Fruit fly (Drosophila melanogaster) whole organism, embryonic: ENCODE data around the gene mts.
A peak's percentile ranks its signal among the peaks of the same experiment; 100 is the strongest.

Experiments used
- Atf-2 ChIP-seq: fragments of 200-800 bp; sonication (Bioruptor generic); optimal IDR thresholded peaks from 2 replicates; lab custom pipeline; 2016; ENCODE audit warnings: missing biosample characterization, missing genetic modification characterization
- Awh ChIP-seq: fragments of 200-800 bp; sonication (Bioruptor generic); IDR thresholded peaks from 2 replicates; pipeline ENCODE4, ENCODE4 v1.3.6; 2022; ENCODE audit warnings: missing biosample characterization, missing genetic modification characterization
- CG10431 ChIP-seq: fragments of 200-800 bp; sonication (Bioruptor generic); optimal IDR thresholded peaks from 3 replicates; lab custom pipeline; 2018; ENCODE audit warnings: missing biosample characterization, mild to moderate bottlenecking, missing genetic modification characterization
- CG10565 ChIP-seq: fragments of 200-800 bp; sonication (Bioruptor generic); optimal IDR thresholded peaks from 3 replicates; lab custom pipeline; 2016; ENCODE audit warnings: missing biosample characterization, mild to moderate bottlenecking, missing genetic modification characterization
- CG12155 ChIP-seq: fragments of 200-800 bp; sonication (Bioruptor generic); optimal IDR thresholded peaks from 3 replicates; lab custom pipeline; 2016; ENCODE audit warnings: missing biosample characterization, missing genetic modification characterization
- CG12299 ChIP-seq: fragments of 200-800 bp; sonication (Bioruptor generic); optimal IDR thresholded peaks from 2 replicates; lab custom pipeline; 2018; ENCODE audit warnings: missing biosample characterization, mild to moderate bottlenecking, missing genetic modification characterization
- CG12391 ChIP-seq: fragments of 200-800 bp; sonication (Bioruptor generic); optimal IDR thresholded peaks from 3 replicates; lab custom pipeline; 2018; ENCODE audit warnings: missing biosample characterization, mild to moderate bottlenecking, missing genetic modification characterization, moderate library complexity
- CG12942 ChIP-seq: fragments of 200-800 bp; sonication (Bioruptor generic); optimal IDR thresholded peaks from 3 replicates; lab custom pipeline; 2016; ENCODE audit warnings: missing biosample characterization, missing genetic modification characterization
- CG15073 ChIP-seq: fragments of 200-800 bp; sonication (Bioruptor generic); optimal IDR thresholded peaks from 2 replicates; lab custom pipeline; 2016; ENCODE audit warnings: missing biosample characterization, missing genetic modification characterization
- CG17328 ChIP-seq: fragments of 200-800 bp; sonication (Bioruptor generic); IDR thresholded peaks from 2 replicates; pipeline ENCODE4 v1.3.6; 2022; ENCODE audit warnings: missing biosample characterization, missing genetic modification characterization
- CG1832 ChIP-seq: fragments of 200-800 bp; sonication (Bioruptor generic); optimal IDR thresholded peaks from 2 replicates; lab custom pipeline; 2017; ENCODE audit warnings: missing biosample characterization, mild to moderate bottlenecking, missing genetic modification characterization, inconsistent platforms
- CG18599 ChIP-seq: fragments of 200-800 bp; sonication (Bioruptor generic); optimal IDR thresholded peaks from 3 replicates; lab custom pipeline; 2017; ENCODE audit warnings: missing biosample characterization, missing genetic modification characterization, mild to moderate bottlenecking, moderate library complexity, missing genetic modification reagents
- CG32532 ChIP-seq: fragments of 200-800 bp; sonication (Bioruptor generic); IDR thresholded peaks from 2 replicates; pipeline ENCODE4 v1.3.6; 2022; ENCODE audit warnings: missing biosample characterization, missing genetic modification characterization
- CG3407 ChIP-seq: fragments of 200-800 bp; sonication (Bioruptor generic); optimal IDR thresholded peaks from 2 replicates; lab custom pipeline; 2018; ENCODE audit warnings: missing biosample characterization, mild to moderate bottlenecking, missing genetic modification characterization
- CG7372 ChIP-seq: fragments of 200-800 bp; sonication (Bioruptor generic); IDR thresholded peaks from 2 replicates; pipeline ENCODE4 v1.3.6; 2022; ENCODE audit warnings: missing biosample characterization, missing genetic modification characterization
- CG9437 ChIP-seq: fragments of 200-800 bp; sonication (Bioruptor generic); optimal IDR thresholded peaks from 2 replicates; lab custom pipeline; 2018; ENCODE audit warnings: missing biosample characterization, mild to moderate bottlenecking, missing genetic modification characterization
- CG9932 ChIP-seq: fragments of 200-800 bp; sonication (Bioruptor generic); IDR thresholded peaks from 2 replicates; pipeline ENCODE4 v1.3.6; 2022; ENCODE audit warnings: missing biosample characterization, missing genetic modification characterization
- Doc3 ChIP-seq: fragments of 200-800 bp; sonication (Bioruptor generic); IDR thresholded peaks from 3 replicates; pipeline ENCODE4 v1.3.6; 2022; ENCODE audit warnings: missing biosample characterization, missing genetic modification characterization; ENCODE audit not compliant: partially characterized antibody
- ERR ChIP-seq: fragments of 200-800 bp; sonication (Bioruptor generic); optimal IDR thresholded peaks from 2 replicates; lab custom pipeline; 2016; ENCODE audit warnings: missing biosample characterization, missing genetic modification characterization
- Fer1 ChIP-seq: fragments of 200-800 bp; sonication (Bioruptor generic); optimal IDR thresholded peaks from 2 replicates; lab custom pipeline; 2017; ENCODE audit warnings: missing biosample characterization, mild to moderate bottlenecking, missing genetic modification characterization
- Fer2 ChIP-seq: fragments of 200-800 bp; sonication (Bioruptor generic); optimal IDR thresholded peaks from 2 replicates; lab custom pipeline; 2018; ENCODE audit warnings: missing biosample characterization, mild to moderate bottlenecking, missing genetic modification characterization, moderate library complexity
- HLH54F ChIP-seq: fragments of 200-800 bp; sonication (Bioruptor generic); optimal IDR thresholded peaks from 3 replicates; lab custom pipeline; 2016; ENCODE audit warnings: missing biosample characterization, missing genetic modification characterization
- HLHmδ ChIP-seq: fragments of 200-800 bp; sonication (Bioruptor generic); optimal IDR thresholded peaks from 2 replicates; lab custom pipeline; 2018; ENCODE audit warnings: missing biosample characterization, mild to moderate bottlenecking, missing genetic modification characterization, moderate library complexity
- HmgZ ChIP-seq: fragments of 200-800 bp; sonication (Bioruptor generic); optimal IDR thresholded peaks from 2 replicates; lab custom pipeline; 2018; ENCODE audit warnings: missing biosample characterization, mild to moderate bottlenecking, missing genetic modification characterization
- Lhr ChIP-seq: fragments of 200-800 bp; sonication (Bioruptor generic); optimal IDR thresholded peaks from 3 replicates; lab custom pipeline; 2017; ENCODE audit warnings: mild to moderate bottlenecking, missing biosample characterization, missing genetic modification reagents, missing genetic modification characterization
- MBD-R2 ChIP-seq: fragments of 200-800 bp; sonication (Bioruptor generic); IDR thresholded peaks from 2 replicates; pipeline ENCODE4 v1.3.6; 2022; ENCODE audit warnings: missing biosample characterization, missing genetic modification characterization
- NK7.1 ChIP-seq: fragments of 200-800 bp; sonication (Bioruptor generic); optimal IDR thresholded peaks from 3 replicates; lab custom pipeline; 2016; ENCODE audit warnings: missing biosample characterization, missing genetic modification characterization
- Nf-YC ChIP-seq: fragments of 200-800 bp; optimal IDR thresholded peaks from 3 replicates; lab custom pipeline; 2019; ENCODE audit warnings: missing biosample characterization, mild to moderate bottlenecking, missing genetic modification characterization, moderate library complexity
- Pdp1 ChIP-seq, 2 experiments: fragments of 200-800 bp; sonication (Bioruptor generic); optimal IDR thresholded peaks; 3 replicates each; lab custom pipeline; 2016; ENCODE audit warnings: missing biosample characterization in 2 of 2, missing genetic modification characterization in 2 of 2, mild to moderate bottlenecking in 1 of 2, moderate library complexity in 1 of 2
- Ssrp ChIP-seq: fragments of 200-800 bp; sonication (Bioruptor generic); optimal IDR thresholded peaks from 2 replicates; lab custom pipeline; 2018; ENCODE audit warnings: missing biosample characterization, mild to moderate bottlenecking, missing genetic modification characterization, moderate library complexity
- Stat92E ChIP-seq, 3 experiments: fragments of >200 bp in 2 of 3; fragments of 200-800 bp in 1 of 3; sonication (Bioruptor generic) in 1 of 3; optimal IDR thresholded peaks; 2 replicates each; lab custom pipeline; 2017 to 2019; ENCODE audit warnings: missing biosample characterization in 3 of 3, missing genetic modification characterization in 3 of 3, mild to moderate bottlenecking in 1 of 3, moderate library complexity in 1 of 3
- ase ChIP-seq: fragments of 200-800 bp; sonication (Bioruptor generic); IDR thresholded peaks from 3 replicates; pipeline ENCODE4 v1.3.6; 2022; ENCODE audit warnings: missing biosample characterization, missing genetic modification characterization
- ash1 ChIP-seq: fragments of 200-800 bp; sonication (Bioruptor generic); optimal IDR thresholded peaks from 2 replicates; lab custom pipeline; 2018; ENCODE audit warnings: missing biosample characterization, mild to moderate bottlenecking, missing genetic modification characterization
- br ChIP-seq: fragments of >200 bp; optimal IDR thresholded peaks from 2 replicates; lab custom pipeline; 2017
- caup ChIP-seq: fragments of 200-800 bp; sonication (Bioruptor generic); optimal IDR thresholded peaks from 3 replicates; lab custom pipeline; 2017; ENCODE audit warnings: missing biosample characterization, mild to moderate bottlenecking, missing genetic modification characterization, moderate library complexity; ENCODE audit not compliant: severe bottlenecking
- disco-r ChIP-seq: fragments of 200-800 bp; sonication (Bioruptor generic); optimal IDR thresholded peaks from 2 replicates; lab custom pipeline; 2016; ENCODE audit warnings: missing biosample characterization, missing genetic modification characterization
- en ChIP-seq: fragments of 200-800 bp; sonication (Bioruptor generic); optimal IDR thresholded peaks from 2 replicates; lab custom pipeline; 2016; ENCODE audit warnings: missing biosample characterization, missing genetic modification characterization
- fd96Cb ChIP-seq: fragments of 200-800 bp; sonication (Bioruptor generic); optimal IDR thresholded peaks from 2 replicates; lab custom pipeline; 2018; ENCODE audit warnings: missing biosample characterization, mild to moderate bottlenecking, missing genetic modification characterization, moderate library complexity
- ftz-f1 ChIP-seq: fragments of 200-800 bp; sonication (Bioruptor generic); optimal IDR thresholded peaks from 2 replicates; lab custom pipeline; 2016; ENCODE audit warnings: missing biosample characterization, missing genetic modification characterization
- gce ChIP-seq: fragments of 200-800 bp; sonication (Bioruptor generic); IDR thresholded peaks from 3 replicates; pipeline ENCODE4 v1.3.6; 2022; ENCODE audit warnings: missing biosample characterization, missing genetic modification characterization
- hbn ChIP-seq: fragments of 200-800 bp; sonication (Bioruptor generic); IDR thresholded peaks from 2 replicates; pipeline ENCODE4 v1.3.6; 2022; ENCODE audit warnings: missing biosample characterization, missing genetic modification characterization; ENCODE audit not compliant: partially characterized antibody
- jumu ChIP-seq: fragments of 200-800 bp; sonication (Bioruptor generic); optimal IDR thresholded peaks from 3 replicates; lab custom pipeline; 2016; ENCODE audit warnings: missing biosample characterization, missing genetic modification characterization
- kah ChIP-seq: fragments of 200-800 bp; sonication (Bioruptor generic); optimal IDR thresholded peaks from 2 replicates; lab custom pipeline; 2018; ENCODE audit warnings: missing biosample characterization, mild to moderate bottlenecking, missing genetic modification characterization
- knrl ChIP-seq: fragments of 200-800 bp; sonication (Bioruptor generic); IDR thresholded peaks from 3 replicates; pipeline ENCODE4 v1.3.6; 2022; ENCODE audit warnings: missing biosample characterization, missing genetic modification characterization; ENCODE audit not compliant: partially characterized antibody
- luna ChIP-seq: fragments of 200-800 bp; sonication (Bioruptor generic); optimal IDR thresholded peaks from 2 replicates; lab custom pipeline; 2016; ENCODE audit warnings: missing biosample characterization, missing genetic modification characterization
- psq ChIP-seq: fragments of 200-800 bp; sonication (Bioruptor generic); optimal IDR thresholded peaks from 2 replicates; lab custom pipeline; 2017; ENCODE audit warnings: missing biosample characterization, missing genetic modification characterization
- pum ChIP-seq: fragments of 200-800 bp; sonication (Bioruptor generic); optimal IDR thresholded peaks from 2 replicates; lab custom pipeline; 2016; ENCODE audit warnings: missing biosample characterization, missing genetic modification characterization
- seq ChIP-seq: fragments of 200-800 bp; sonication (Bioruptor generic); IDR thresholded peaks from 2 replicates; pipeline ENCODE4 v1.3.6; 2022; ENCODE audit warnings: missing biosample characterization, missing genetic modification characterization
- sob ChIP-seq: fragments of 200-800 bp; sonication (Bioruptor generic); IDR thresholded peaks from 2 replicates; pipeline ENCODE4 v1.3.6; 2022; ENCODE audit warnings: missing biosample characterization, missing genetic modification characterization
- tup ChIP-seq: fragments of 200-800 bp; sonication (Bioruptor generic); optimal IDR thresholded peaks from 2 replicates; lab custom pipeline; 2016; ENCODE audit warnings: missing biosample characterization, mild to moderate bottlenecking, missing genetic modification characterization, moderate library complexity
- zf30C ChIP-seq: fragments of 200-800 bp; sonication (Bioruptor generic); optimal IDR thresholded peaks from 3 replicates; lab custom pipeline; 2018; ENCODE audit warnings: missing biosample characterization, mild to moderate bottlenecking, missing genetic modification characterization

mts gene

DNA sequence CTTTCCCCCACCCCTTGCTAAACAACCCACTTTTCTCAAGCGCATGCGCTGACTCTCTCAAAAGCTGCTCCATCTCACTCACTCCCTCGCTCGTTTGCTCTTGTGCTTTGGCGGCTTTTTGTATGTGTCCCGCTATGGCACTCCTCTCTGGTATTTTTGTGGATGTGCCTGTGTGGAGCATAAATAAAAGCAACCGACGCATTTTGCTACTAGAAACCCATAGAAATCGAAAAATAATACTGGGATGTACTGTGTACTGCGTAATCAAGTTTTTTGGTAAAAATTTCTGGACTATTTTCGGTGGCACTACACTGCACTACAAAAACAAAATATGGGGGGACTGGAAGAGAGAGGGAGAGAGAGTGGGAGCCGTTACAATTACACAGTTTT, 17.8 kb upstream of the mts start (continued):
- TF ChIP-seq CG10565 (no peak), ERR (GFP tag; lab: Kevin White, UChicago) (peak; percentile 8), CG12299 (tag; lab: Kevin White, UChicago) (no peak), Lhr (GFP tag; lab: Kevin White, UChicago) (no peak), kah (GFP tag; lab: Kevin White, UChicago) (no peak), Pdp1 (GFP tag; optimal IDR thresholded peaks at IDR 0.05; lab: Kevin White, UChicago) (peak in 1 of 2 experiments; percentile 92), ash1 (GFP tag; lab: Kevin White, UChicago) (peak; percentile 28), Doc3 (GFP tag; lab: Robert Waterston, UW) (no peak), gce (GFP tag; lab: Robert Waterston, UW) (no peak), luna (GFP tag; lab: Kevin White, UChicago) (no peak), CG12942 (GFP tag; lab: Kevin White, UChicago) (no peak), zf30C (GFP tag; lab: Kevin White, UChicago) (no peak), seq (GFP tag; lab: Robert Waterston, UW) (no peak), Fer2 (no peak), CG1832 (peak; percentile 74), MBD-R2 (peak; percentile 34; the same call in 1 of the 2 replicates), HLH54F (GFP tag; lab: Kevin White, UChicago) (no peak), Awh (no peak), CG12391 (tag; lab: Kevin White, UChicago) (no peak), CG7372 (GFP tag; lab: Robert Waterston, UW) (no peak), NK7.1 (no peak), caup (GFP tag; lab: Kevin White, UChicago) (no peak), CG9932 (GFP tag; lab: Robert Waterston, UW) (no peak), Nf-YC (tag; lab: Kevin White, UChicago) (peak; percentile 15), Ssrp (tag; lab: Kevin White, UChicago) (no peak), HmgZ (tag; lab: Kevin White, UChicago) (peak; percentile 69), HLHmδ (GFP tag; lab: Kevin White, UChicago) (no peak), disco-r (GFP tag; lab: Kevin White, UChicago) (no peak), fd96Cb (tag; lab: Kevin White, UChicago) (no peak), CG17328 (GFP tag; lab: Robert Waterston, UW) (no peak), ftz-f1 (GFP tag; lab: Kevin White, UChicago) (peak; percentile 72), pum (GFP tag; lab: Kevin White, UChicago) (no peak), CG32532 (GFP tag; lab: Robert Waterston, UW) (peak; percentile 55; the same call in 1 of the 2 replicates), tup (GFP tag; lab: Kevin White, UChicago) (no peak), CG15073 (GFP tag; lab: Kevin White, UChicago) (no peak), Atf-2 (GFP tag; lab: Kevin White, UChicago) (no peak), br (no peak), sob (GFP tag; lab: Robert Waterston, UW) (0 out of 2 replicates have a peak, but pooled peaks have one; percentile 25), hbn (peak; percentile 26), CG18599 (GFP tag; lab: Kevin White, UChicago) (peak; percentile 57), jumu (no peak), CG12155 (GFP tag; lab: Kevin White, UChicago) (no peak), psq (GFP tag; lab: Kevin White, UChicago) (no peak), CG3407 (GFP tag; lab: Kevin White, UChicago) (no peak), ase (GFP tag; lab: Robert Waterston, UW) (no peak), knrl (GFP tag; lab: Robert Waterston, UW) (no peak), Fer1 (GFP tag; lab: Kevin White, UChicago) (peak; percentile 46), en (GFP tag; lab: Kevin White, UChicago) (no peak), CG9437 (no peak), CG10431 (GFP tag; lab: Kevin White, UChicago) (no peak), Stat92E (GFP tag; optimal IDR thresholded peaks at IDR 0.05; lab: Kevin White, UChicago) (no peak)
